Fruit fly (Drosophila melanogaster) whole organism, adult: ENCODE measurements around the gene CG13398.

Source experiments
- CG12768 ChIP-seq: fragments of 200-800 bp; sonication (Bioruptor generic); optimal IDR thresholded peaks from 2 replicates; lab custom pipeline; 2017; ENCODE audit warnings: missing biosample characterization, missing genetic modification characterization, mild to moderate bottlenecking, moderate library complexity, missing genetic modification reagents
- CG1620 ChIP-seq: fragments of 200-800 bp; sonication (Bioruptor generic); optimal IDR thresholded peaks from 2 replicates; lab custom pipeline; 2016; ENCODE audit warnings: missing biosample characterization, missing genetic modification characterization
- CG33017 ChIP-seq: fragments of 200-800 bp; sonication (Bioruptor generic); optimal IDR thresholded peaks from 2 replicates; lab custom pipeline; 2018; ENCODE audit warnings: missing biosample characterization, mild to moderate bottlenecking, missing genetic modification characterization, moderate library complexity
- CG5204 ChIP-seq: fragments of 200-800 bp; sonication (Bioruptor generic); optimal IDR thresholded peaks from 2 replicates; lab custom pipeline; 2016; ENCODE audit warnings: missing biosample characterization, missing genetic modification characterization
- bab1 ChIP-seq: fragments of 200-800 bp; sonication (Bioruptor generic); optimal IDR thresholded peaks from 3 replicates; lab custom pipeline; 2019; ENCODE audit warnings: missing biosample characterization, mild to moderate bottlenecking, missing genetic modification characterization, moderate library complexity
- cic ChIP-seq: fragments of 200-800 bp; sonication (Bioruptor generic); optimal IDR thresholded peaks from 2 replicates; lab custom pipeline; 2017; ENCODE audit warnings: missing biosample characterization, mild to moderate bottlenecking, missing genetic modification characterization, moderate library complexity
- cnc ChIP-seq, 2 experiments: fragments of >200 bp; optimal IDR thresholded peaks; 2 replicates each; lab custom pipeline; 2017
- pad ChIP-seq: fragments of 200-800 bp; sonication (Bioruptor generic); optimal IDR thresholded peaks from 3 replicates; lab custom pipeline; 2017; ENCODE audit warnings: missing biosample characterization, missing genetic modification characterization, mild to moderate bottlenecking, moderate library complexity, missing genetic modification reagents

- TF ChIP-seq CG5204 (GFP tag; lab: Kevin White, UChicago) (no peak), cic (GFP tag; lab: Kevin White, UChicago) (no peak), CG33017 (tag; lab: Kevin White, UChicago) (no peak), pad (GFP tag; lab: Kevin White, UChicago) (no peak), CG1620 (no peak), CG12768 (GFP tag; lab: Kevin White, UChicago) (no peak), bab1 (no peak), cnc (optimal IDR thresholded peaks at IDR 0.05; lab: Kevin White, UChicago) (no peak)
These were observed 5.3 kb upstream of the CG13398 start for dm6 chr2L:8420259-8420930.
